Worm (Caenorhabditis elegans) whole organism, L1 larva: ENCODE measurements around the gene C33F10.4.
"Not testable (repeated sequence)": the region's sequence is repeated elsewhere in the genome, so short reads cannot be mapped to it uniquely, and the experiment has no call there.

Experiments used
- C04F5.9 ChIP-seq: sonication (generic microtip); optimal IDR thresholded peaks from 2 replicates; lab custom pipeline; 2016; ENCODE audit warnings: missing genetic modification characterization, missing compliant biosample characterization
- ceh-82 ChIP-seq, 3 experiments: fragments of 150-350 bp in 1 of 3; sonication (generic microtip) in 2 of 3; optimal IDR thresholded peaks; 2 replicates each; lab custom pipeline; 2014 to 2017; ENCODE audit warnings: missing biosample characterization in 3 of 3, missing genetic modification characterization in 3 of 3
- dpl-1 ChIP-seq, 3 experiments: fragments of 150-350 bp in 2 of 3; sonication (generic microtip) in 1 of 3; optimal IDR thresholded peaks; 2 replicates each; lab custom pipeline; 2014 to 2017; ENCODE audit warnings: missing biosample characterization in 3 of 3, missing genetic modification characterization in 3 of 3, missing genetic modification reagents in 3 of 3
- efl-1 ChIP-seq, 4 experiments: fragments of 150-350 bp; optimal IDR thresholded peaks in 3 of 4; peaks in 1 of 4; 1 replicate in 1 of 4; 2 replicates in 3 of 4; lab custom pipeline; 2014; ENCODE audit warnings: missing biosample characterization in 2 of 4, missing genetic modification characterization in 2 of 4, missing genetic modification reagents in 2 of 4
- lin-15B ChIP-seq: fragments of 150-350 bp; sonication (generic microtip); optimal IDR thresholded peaks from 3 replicates; lab custom pipeline; 2014; ENCODE audit warnings: missing biosample characterization, missing genetic modification characterization
- lin-39 ChIP-seq: fragments of 150-350 bp; optimal IDR thresholded peaks from 2 replicates; lab custom pipeline; 2014; ENCODE audit warnings: missing biosample characterization, missing genetic modification reagents, missing genetic modification characterization
- lsy-2 ChIP-seq, 2 experiments: fragments of 150-350 bp; optimal IDR thresholded peaks; 2 replicates each; lab custom pipeline; 2014; ENCODE audit warnings: missing biosample characterization in 2 of 2, missing genetic modification characterization in 2 of 2
- mep-1 ChIP-seq: fragments of 150-350 bp; optimal IDR thresholded peaks from 2 replicates; lab custom pipeline; 2014; ENCODE audit warnings: missing biosample characterization, missing genetic modification characterization
- nhr-90 ChIP-seq: sonication (generic microtip); optimal IDR thresholded peaks from 2 replicates; lab custom pipeline; 2016; ENCODE audit warnings: mild to moderate bottlenecking, missing genetic modification characterization, missing compliant biosample characterization; ENCODE audit not compliant: poor library complexity
- rnt-1 ChIP-seq: sonication (generic microtip); optimal IDR thresholded peaks from 2 replicates; lab custom pipeline; 2016; ENCODE audit warnings: mild to moderate bottlenecking, missing genetic modification characterization, moderate library complexity, missing compliant biosample characterization
- vab-15 ChIP-seq: sonication (generic microtip); optimal IDR thresholded peaks from 2 replicates; lab custom pipeline; 2017; ENCODE audit warnings: missing genotype, mild to moderate bottlenecking, missing genetic modification characterization, missing compliant biosample characterization

DNA sequence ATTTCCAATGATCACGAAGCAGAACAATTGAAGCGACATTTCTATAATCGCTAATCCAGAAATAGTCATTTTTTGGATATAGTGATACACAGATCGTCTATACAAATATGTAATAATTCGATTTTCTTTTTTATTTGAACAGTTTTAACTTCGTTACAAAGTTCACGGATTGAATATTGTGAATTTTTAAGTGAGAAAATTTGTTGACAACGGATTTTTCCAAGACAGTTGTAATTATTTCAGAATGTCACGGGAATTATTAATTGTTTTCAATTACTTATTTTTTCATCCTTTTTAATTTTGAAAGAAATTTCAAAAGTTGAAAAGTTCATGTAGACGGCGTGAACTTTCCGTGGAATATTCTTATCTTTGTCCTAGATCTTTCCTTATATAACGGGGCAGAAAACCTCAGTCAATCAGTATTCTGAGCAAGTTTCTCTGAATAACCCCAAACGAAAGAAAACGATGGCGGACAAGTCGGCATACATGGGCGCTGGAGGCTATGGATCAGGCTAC is 46.6 kb downstream of the C33F10.4 start, which contains the start of the genes T23B7.2 and nspd-4:
- TF ChIP-seq rnt-1; vab-15 (tag; lab: Kevin White, UChicago); dpl-1 (GFP tag; optimal IDR thresholded peaks at IDR 0.05; lab: Kevin White, UChicago); efl-1 (optimal IDR thresholded peaks at IDR 0.05; lab: Kevin White, UChicago); efl-1 (GFP tag; optimal IDR thresholded peaks at IDR 0.05 in 1 of 2; lab: Kevin White, UChicago); C04F5.9 (tag; lab: Kevin White, UChicago); lsy-2 (tag; optimal IDR thresholded peaks at IDR 0.05; lab: Kevin White, UChicago); ceh-82 (tag; optimal IDR thresholded peaks at IDR 0.05; lab: Kevin White, UChicago); nhr-90; mep-1 (tag; lab: Kevin White, UChicago); lin-39; lin-15B (tag; lab: Kevin White, UChicago): not testable (repeated sequence)
